Worm (Caenorhabditis elegans) whole organism, early embryonic: ENCODE measurements around the gene chd-3.

Source experiments
- F13C5.2 ChIP-seq: sonication (generic microtip); optimal IDR thresholded peaks from 2 replicates; lab custom pipeline; 2017; ENCODE audit warnings: mild to moderate bottlenecking, missing genetic modification characterization, inconsistent platforms, missing compliant biosample characterization
- ama-1 ChIP-seq: fragments of 150-350 bp; optimal IDR thresholded peaks from 2 replicates; lab custom pipeline; 2014
- ceh-36 ChIP-seq: sonication (generic microtip); optimal IDR thresholded peaks from 2 replicates; lab custom pipeline; 2016; ENCODE audit warnings: missing genetic modification characterization, inconsistent platforms, missing compliant biosample characterization
- ets-7 ChIP-seq: sonication (generic microtip); optimal IDR thresholded peaks from 2 replicates; lab custom pipeline; 2016; ENCODE audit warnings: missing genotype, missing genetic modification characterization, missing compliant biosample characterization
- flt-1 ChIP-seq: fragments of 200-800 bp; sonication (Bioruptor generic); IDR thresholded peaks from 2 replicates; pipeline ENCODE4 v1.3.6; 2022; ENCODE audit warnings: missing genetic modification characterization, missing compliant biosample characterization
- hmbx-1 ChIP-seq: sonication (generic microtip); optimal IDR thresholded peaks from 2 replicates; lab custom pipeline; 2016; ENCODE audit warnings: mild to moderate bottlenecking, missing genetic modification characterization, missing compliant biosample characterization
- hmg-4 ChIP-seq: fragments of 200-800 bp; sonication (Bioruptor generic); optimal IDR thresholded peaks from 2 replicates; lab custom pipeline; 2018; ENCODE audit warnings: mild to moderate bottlenecking, missing genetic modification characterization, missing compliant biosample characterization
- hnd-1 ChIP-seq: sonication (generic microtip); optimal IDR thresholded peaks from 2 replicates; lab custom pipeline; 2016; ENCODE audit warnings: missing genetic modification characterization, missing compliant biosample characterization
- sea-1 ChIP-seq: fragments of 200-800 bp; sonication (Bioruptor generic); conservative IDR thresholded peaks from 2 replicates; pipeline ENCODE4 v1.3.6; 2022; ENCODE audit warnings: missing genetic modification characterization, missing compliant biosample characterization
- tbx-11 ChIP-seq: fragments of 200-800 bp; sonication (Bioruptor generic); IDR thresholded peaks from 2 replicates; pipeline ENCODE4 v1.3.6; 2022; ENCODE audit warnings: missing genetic modification characterization, missing compliant biosample characterization
- tra-4 ChIP-seq: sonication (generic microtip); optimal IDR thresholded peaks from 2 replicates; lab custom pipeline; 2017; ENCODE audit warnings: missing genetic modification characterization, missing compliant biosample characterization

ce11 chrX:12799831-12800230, 52.6 kb downstream of the chd-3 start:
- no peak for TF ChIP-seq flt-1 (GFP tag; lab: Robert Waterston, UW)
- TF ChIP-seq ets-7 (tag; lab: Kevin White, UChicago), result no peak
- TF ChIP-seq hnd-1 (tag; lab: Kevin White, UChicago), result no peak
- no peak for TF ChIP-seq ama-1 (lab: Kevin White, UChicago)
- no peak for TF ChIP-seq F13C5.2 (tag; lab: Kevin White, UChicago)
- TF ChIP-seq tra-4 (tag; lab: Kevin White, UChicago), result no peak
- TF ChIP-seq hmbx-1, result no peak
- TF ChIP-seq hmg-4 (GFP tag; lab: Kevin White, UChicago), result no peak
- TF ChIP-seq tbx-11, result no peak
- TF ChIP-seq sea-1 (GFP tag; lab: Robert Waterston, UW), result no peak
- TF ChIP-seq ceh-36 (tag; lab: Kevin White, UChicago), result no peak
